Worm (Caenorhabditis elegans): ENCODE data around the gene tmem-138.

The tmem-138 gene

DNA sequence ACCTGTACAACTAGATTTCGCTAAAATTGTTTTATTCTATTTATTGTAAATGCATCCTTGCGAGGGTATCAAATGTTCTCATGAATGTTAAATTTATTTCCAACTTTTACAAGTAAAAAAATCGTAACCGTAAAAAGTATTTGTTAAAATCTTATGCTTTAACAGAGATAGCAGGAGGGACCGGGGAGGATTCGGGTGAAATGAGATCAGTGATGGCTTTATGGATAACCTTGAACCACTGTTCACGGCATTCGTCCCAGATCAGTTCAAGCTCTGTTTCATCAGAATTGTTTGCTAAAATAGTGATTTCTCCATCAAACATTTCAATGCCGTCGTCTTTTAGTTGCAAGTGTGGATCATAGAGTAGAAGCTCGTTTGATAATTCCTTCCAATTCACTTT, 16.0 kb upstream of the tmem-138 start:
- TF ChIP-seq flt-1 (GFP tag; IDR thresholded peaks at IDR 0.05): no peak
- TF ChIP-seq T22C8.4 (GFP tag; IDR thresholded peaks at IDR 0.05): no peak
- TF ChIP-seq cog-1 (tag; optimal IDR thresholded peaks at IDR 0.05): no peak
- TF ChIP-seq ztf-23 (GFP tag; IDR thresholded peaks at IDR 0.05): no peak
- no peak for TF ChIP-seq klf-2 (GFP tag; conservative IDR thresholded peaks at IDR 0.05)
- no peak for TF ChIP-seq med-1 (GFP tag; optimal IDR thresholded peaks at IDR 0.05; ENCODE audit: insufficient read depth)
- TF ChIP-seq tab-1 (GFP tag; IDR thresholded peaks at IDR 0.05): no peak
- TF ChIP-seq ref-1 (GFP tag; conservative IDR thresholded peaks at IDR 0.05): no peak
- TF ChIP-seq ztf-29 (GFP tag; IDR thresholded peaks at IDR 0.05): no peak

- TF ChIP-seq ztf-29 (GFP tag; IDR thresholded peaks at IDR 0.05): no peak
- TF ChIP-seq tab-1 (GFP tag; IDR thresholded peaks at IDR 0.05): no peak
- TF ChIP-seq ref-1 (GFP tag; conservative IDR thresholded peaks at IDR 0.05): no peak
- TF ChIP-seq ztf-23 (GFP tag; IDR thresholded peaks at IDR 0.05): no peak
- TF ChIP-seq T22C8.4 (GFP tag; IDR thresholded peaks at IDR 0.05): no peak
Observed at ce11 chrII:8143278-8143931, 13.7 kb upstream of the tmem-138 start, which contains the start of the genes ints-11 and rpl-10. ints-11 (minus strand) TSS chrII:8143478. rpl-10 (plus strand) TSS chrII:8143881.

DNA sequence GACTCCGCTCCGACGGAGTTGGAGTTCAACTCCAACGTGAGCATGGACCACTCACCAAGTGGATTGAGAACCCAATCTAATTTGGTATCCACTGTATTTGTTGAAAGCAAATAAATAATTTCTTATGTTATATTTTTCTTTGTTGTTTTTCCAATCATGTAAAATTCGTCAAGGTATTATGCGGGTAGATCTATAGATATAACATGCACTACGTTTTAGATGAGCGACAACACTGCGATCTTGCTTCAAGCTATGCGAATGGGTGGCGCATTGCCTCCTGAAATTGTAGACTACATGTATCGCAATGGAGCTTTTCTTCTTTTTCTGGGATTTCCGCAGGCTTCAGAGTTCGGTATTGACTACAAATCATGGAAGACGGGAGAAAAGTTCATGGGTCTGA, 12.6 kb upstream of the tmem-138 start, which contains the start of gene F10B5.2:
TSS of gene F10B5.2 (plus strand) at position 220 of the 400 bp plus-strand sequence.
- no peak for TF ChIP-seq med-1 (GFP tag; optimal IDR thresholded peaks at IDR 0.05; ENCODE audit: insufficient read depth)
- TF ChIP-seq tab-1 (GFP tag; IDR thresholded peaks at IDR 0.05): no peak
- TF ChIP-seq ztf-29 (GFP tag; IDR thresholded peaks at IDR 0.05): no peak

ce11 chrII:8149930-8150329, 7.2 kb upstream of the tmem-138 start, which contains the start of gene F10B5.3:
F10B5.3 (minus strand) TSS chrII:8150030.
- no peak for TF ChIP-seq ztf-23 (GFP tag; IDR thresholded peaks at IDR 0.05)
- no peak for TF ChIP-seq ref-1 (GFP tag; conservative IDR thresholded peaks at IDR 0.05)
- TF ChIP-seq flt-1 (GFP tag; IDR thresholded peaks at IDR 0.05): no peak
- no peak for TF ChIP-seq T22C8.4 (GFP tag; IDR thresholded peaks at IDR 0.05)
- no peak for TF ChIP-seq med-1 (GFP tag; optimal IDR thresholded peaks at IDR 0.05; ENCODE audit: insufficient read depth)
- TF ChIP-seq ztf-29 (GFP tag; IDR thresholded peaks at IDR 0.05): no peak
- TF ChIP-seq tab-1 (GFP tag; IDR thresholded peaks at IDR 0.05): no peak
- no peak for TF ChIP-seq cog-1 (tag; optimal IDR thresholded peaks at IDR 0.05)
- no peak for TF ChIP-seq klf-2 (GFP tag; conservative IDR thresholded peaks at IDR 0.05)

- TF ChIP-seq ref-1 (GFP tag; conservative IDR thresholded peaks at IDR 0.05): no peak
- no peak for TF ChIP-seq ztf-23 (GFP tag; IDR thresholded peaks at IDR 0.05)
- no peak for TF ChIP-seq cog-1 (tag; optimal IDR thresholded peaks at IDR 0.05)
- no peak for TF ChIP-seq tab-1 (GFP tag; IDR thresholded peaks at IDR 0.05)
- no peak for TF ChIP-seq ztf-29 (GFP tag; IDR thresholded peaks at IDR 0.05)
- no peak for TF ChIP-seq flt-1 (GFP tag; IDR thresholded peaks at IDR 0.05)
- TF ChIP-seq med-1 (GFP tag; optimal IDR thresholded peaks at IDR 0.05; ENCODE audit: insufficient read depth): no peak
- TF ChIP-seq T22C8.4 (GFP tag; IDR thresholded peaks at IDR 0.05): no peak
- TF ChIP-seq klf-2 (GFP tag; conservative IDR thresholded peaks at IDR 0.05): no peak
Observed at ce11 chrII:8152711-8153325, 4.3 kb upstream of the tmem-138 start.

DNA sequence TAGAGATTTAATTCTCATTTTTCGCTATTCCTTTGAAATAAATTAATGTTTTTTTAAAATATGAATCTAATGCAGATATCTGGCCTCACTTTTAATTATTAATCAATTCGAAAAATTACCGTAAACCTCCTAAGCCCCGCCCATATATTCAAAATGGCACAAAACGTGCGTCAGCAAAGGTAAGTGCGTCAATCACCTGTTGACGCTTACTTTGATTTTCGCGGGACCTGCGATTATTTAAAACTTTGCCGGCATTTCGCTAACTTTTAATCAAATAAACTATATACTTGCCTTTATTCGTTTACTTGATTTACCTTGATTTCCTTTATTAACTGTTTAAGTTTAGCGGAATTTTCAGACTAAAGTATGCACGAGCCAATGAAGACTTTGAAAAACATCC, 868 bp downstream of the tmem-138 start, which contains the start of gene pch-2:
TSS of gene pch-2 (plus strand) at position 359 of the 400 bp plus-strand sequence.
- TF ChIP-seq klf-2 (GFP tag; conservative IDR thresholded peaks at IDR 0.05) (no peak), T22C8.4 (GFP tag; IDR thresholded peaks at IDR 0.05) (no peak), flt-1 (GFP tag; IDR thresholded peaks at IDR 0.05) (no peak), ztf-23 (GFP tag; IDR thresholded peaks at IDR 0.05) (no peak), ref-1 (GFP tag; conservative IDR thresholded peaks at IDR 0.05) (no peak), cog-1 (tag; optimal IDR thresholded peaks at IDR 0.05) (no peak)

DNA sequence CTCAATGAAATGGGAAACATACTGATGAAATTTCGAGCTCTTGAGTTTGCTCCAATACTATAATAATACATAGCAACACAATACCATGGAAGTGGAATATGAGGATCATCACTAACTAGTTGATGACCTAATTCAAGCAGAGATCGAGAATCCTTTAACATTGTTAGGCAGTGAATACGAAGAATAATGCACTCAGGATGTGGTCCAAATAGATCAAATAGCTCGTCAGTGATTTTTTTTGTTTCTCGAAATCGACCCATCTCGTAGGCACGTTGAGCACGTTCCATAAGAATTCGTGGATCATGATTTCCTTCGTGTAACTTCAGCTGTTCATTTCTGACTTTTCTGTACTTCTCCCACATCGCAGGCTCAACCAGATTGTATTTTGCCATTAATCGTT, 3.8 kb downstream of the tmem-138 start:
- TF ChIP-seq cog-1 (tag; optimal IDR thresholded peaks at IDR 0.05): no peak
- TF ChIP-seq med-1 (GFP tag; optimal IDR thresholded peaks at IDR 0.05; ENCODE audit: insufficient read depth): no peak
- no peak for TF ChIP-seq ztf-23 (GFP tag; IDR thresholded peaks at IDR 0.05)
- no peak for TF ChIP-seq tab-1 (GFP tag; IDR thresholded peaks at IDR 0.05)
- TF ChIP-seq ztf-29 (GFP tag; IDR thresholded peaks at IDR 0.05): no peak
- no peak for TF ChIP-seq T22C8.4 (GFP tag; IDR thresholded peaks at IDR 0.05)
- no peak for TF ChIP-seq flt-1 (GFP tag; IDR thresholded peaks at IDR 0.05)
- TF ChIP-seq klf-2 (GFP tag; conservative IDR thresholded peaks at IDR 0.05): no peak
- TF ChIP-seq ref-1 (GFP tag; conservative IDR thresholded peaks at IDR 0.05): no peak

DNA sequence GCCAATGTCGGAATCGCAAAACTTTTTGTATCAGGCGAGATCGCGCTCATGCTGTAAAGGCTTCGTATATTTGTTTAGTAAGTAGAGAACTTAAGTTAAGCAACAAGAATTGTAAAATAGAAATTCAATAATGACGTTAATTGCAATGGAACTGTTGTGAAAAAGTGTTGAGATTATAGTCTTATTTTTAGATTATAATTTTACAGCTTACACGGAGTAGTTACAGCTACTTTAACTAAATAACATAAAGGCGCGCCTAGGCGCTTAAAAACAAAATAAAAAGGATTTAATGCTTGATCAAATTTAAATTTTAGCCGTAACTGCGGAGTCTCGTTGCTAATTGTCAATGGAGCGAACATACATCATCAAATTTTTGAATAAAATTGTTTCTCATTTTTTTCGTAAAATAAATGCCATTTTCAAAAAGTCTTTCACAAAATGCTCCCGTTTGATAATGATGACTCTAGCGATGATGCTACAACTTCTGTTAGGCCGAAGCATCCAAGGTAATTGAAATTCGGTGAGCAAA, 5.1 kb downstream of the tmem-138 start, which contains the start of the genes emb-27 and rrf-3:
TSS of gene emb-27 (minus strand) at position 51 of the 529 bp plus-strand sequence.
TSS of gene rrf-3 (plus strand) at position 346 of the 529 bp plus-strand sequence.
- TF ChIP-seq ztf-23 (GFP tag; IDR thresholded peaks at IDR 0.05) (no peak), flt-1 (GFP tag; IDR thresholded peaks at IDR 0.05) (no peak), klf-2 (GFP tag; conservative IDR thresholded peaks at IDR 0.05) (no peak), T22C8.4 (GFP tag; IDR thresholded peaks at IDR 0.05) (no peak), med-1 (GFP tag; optimal IDR thresholded peaks at IDR 0.05; ENCODE audit: insufficient read depth) (no peak), ref-1 (GFP tag; conservative IDR thresholded peaks at IDR 0.05) (no peak), cog-1 (tag; optimal IDR thresholded peaks at IDR 0.05) (no peak), ztf-29 (GFP tag; IDR thresholded peaks at IDR 0.05) (no peak), tab-1 (GFP tag; IDR thresholded peaks at IDR 0.05) (no peak)

DNA sequence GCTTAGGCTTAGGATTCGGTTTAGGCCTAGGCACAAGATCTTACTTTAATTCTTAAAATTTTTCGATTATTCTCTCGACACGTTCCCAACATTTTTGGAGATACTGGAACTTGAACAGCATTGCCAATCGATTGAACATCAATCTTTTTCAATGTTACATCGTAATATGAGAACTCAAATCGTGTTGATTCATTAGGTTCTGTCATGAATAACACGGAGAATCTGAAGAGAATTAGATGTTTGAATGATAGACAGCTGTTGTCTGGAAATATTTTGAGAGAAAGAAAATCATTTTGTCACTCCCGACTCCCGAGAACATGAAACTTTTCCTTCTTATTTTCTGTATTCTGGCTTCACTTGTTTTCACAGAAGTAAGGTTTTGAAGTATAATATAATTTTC, 12.2 kb downstream of the tmem-138 start, which contains the start of gene T05C12.15:
TSS of gene T05C12.15 (plus strand) at position 301 of the 400 bp plus-strand sequence.
- no peak for TF ChIP-seq cog-1 (tag; optimal IDR thresholded peaks at IDR 0.05)
- TF ChIP-seq med-1 (GFP tag; optimal IDR thresholded peaks at IDR 0.05; ENCODE audit: insufficient read depth): no peak
- TF ChIP-seq klf-2 (GFP tag; conservative IDR thresholded peaks at IDR 0.05): no peak
- no peak for TF ChIP-seq ztf-29 (GFP tag; IDR thresholded peaks at IDR 0.05)
